Fruit fly (Drosophila melanogaster) whole organism, embryonic: ENCODE results near the gene sdt.

ENCODE experiments used
- Abd-B ChIP-seq: fragments of 200-800 bp; sonication (Bioruptor generic); optimal IDR thresholded peaks from 2 replicates; lab custom pipeline; 2018; ENCODE audit warnings: missing biosample characterization, mild to moderate bottlenecking, missing genetic modification characterization, moderate library complexity
- Aef1 ChIP-seq: fragments of 200-800 bp; sonication (Bioruptor generic); IDR thresholded peaks from 3 replicates; pipeline ENCODE4 v1.3.6; 2022; ENCODE audit warnings: missing biosample characterization, missing genetic modification characterization
- CG10321 ChIP-seq: fragments of 200-800 bp; sonication (Bioruptor generic); IDR thresholded peaks from 2 replicates; pipeline ENCODE4 v1.3.6; 2022; ENCODE audit warnings: missing biosample characterization, missing genetic modification characterization
- CG10565 ChIP-seq: fragments of 200-800 bp; sonication (Bioruptor generic); optimal IDR thresholded peaks from 3 replicates; lab custom pipeline; 2016; ENCODE audit warnings: missing biosample characterization, mild to moderate bottlenecking, missing genetic modification characterization
- CG11093 ChIP-seq: fragments of 200-800 bp; sonication (Bioruptor generic); IDR thresholded peaks from 3 replicates; pipeline ENCODE4 v1.3.6; 2022; ENCODE audit warnings: missing biosample characterization, missing genetic modification characterization
- CG12942 ChIP-seq: fragments of 200-800 bp; sonication (Bioruptor generic); optimal IDR thresholded peaks from 3 replicates; lab custom pipeline; 2016; ENCODE audit warnings: missing biosample characterization, missing genetic modification characterization
- CG15011 ChIP-seq: fragments of 200-800 bp; sonication (Bioruptor generic); optimal IDR thresholded peaks from 3 replicates; lab custom pipeline; 2018; ENCODE audit warnings: missing biosample characterization, mild to moderate bottlenecking, missing genetic modification characterization
- CG15073 ChIP-seq: fragments of 200-800 bp; sonication (Bioruptor generic); optimal IDR thresholded peaks from 2 replicates; lab custom pipeline; 2016; ENCODE audit warnings: missing biosample characterization, missing genetic modification characterization
- CG2129 ChIP-seq: fragments of 200-800 bp; sonication (Bioruptor generic); IDR thresholded peaks from 2 replicates; pipeline ENCODE4 v1.3.6; 2022; ENCODE audit warnings: missing biosample characterization, missing genetic modification characterization; ENCODE audit not compliant: partially characterized antibody
- CG2199 ChIP-seq: fragments of 200-800 bp; sonication (Bioruptor generic); IDR thresholded peaks from 3 replicates; pipeline ENCODE4 v1.3.6; 2022; ENCODE audit warnings: missing biosample characterization, missing genetic modification characterization
- CG31224 ChIP-seq: fragments of 200-800 bp; sonication (Bioruptor generic); IDR thresholded peaks from 2 replicates; pipeline ENCODE4 v1.3.6; 2022; ENCODE audit warnings: missing biosample characterization, missing genetic modification characterization
- CG4404 ChIP-seq: fragments of 200-800 bp; sonication (Bioruptor generic); IDR thresholded peaks from 2 replicates; pipeline ENCODE4 v1.3.6; 2022; ENCODE audit warnings: missing biosample characterization, missing genetic modification characterization
- CG6854 ChIP-seq: fragments of 200-800 bp; sonication (Bioruptor generic); optimal IDR thresholded peaks from 3 replicates; lab custom pipeline; 2017; ENCODE audit warnings: missing biosample characterization, mild to moderate bottlenecking, missing genetic modification characterization
- Doc3 ChIP-seq: fragments of 200-800 bp; sonication (Bioruptor generic); IDR thresholded peaks from 3 replicates; pipeline ENCODE4 v1.3.6; 2022; ENCODE audit warnings: missing biosample characterization, missing genetic modification characterization; ENCODE audit not compliant: partially characterized antibody
- Dp ChIP-seq: fragments of 200-800 bp; sonication (Bioruptor generic); optimal IDR thresholded peaks from 2 replicates; lab custom pipeline; 2018; ENCODE audit warnings: missing biosample characterization, mild to moderate bottlenecking, missing genetic modification characterization, moderate library complexity
- Ets97D ChIP-seq: fragments of 200-800 bp; sonication (Bioruptor generic); optimal IDR thresholded peaks from 3 replicates; lab custom pipeline; 2016; ENCODE audit warnings: missing biosample characterization, missing genetic modification characterization
- Hmr ChIP-seq: fragments of 200-800 bp; sonication (Bioruptor generic); optimal IDR thresholded peaks from 3 replicates; lab custom pipeline; 2017; ENCODE audit warnings: mild to moderate bottlenecking, missing biosample characterization, missing genetic modification reagents, missing genetic modification characterization
- Hsf ChIP-seq: fragments of 200-800 bp; sonication (Bioruptor generic); optimal IDR thresholded peaks from 3 replicates; lab custom pipeline; 2016; ENCODE audit warnings: missing biosample characterization, missing genetic modification characterization
- Mad ChIP-seq: fragments of 200-800 bp; sonication (Bioruptor generic); optimal IDR thresholded peaks from 2 replicates; lab custom pipeline; 2016; ENCODE audit warnings: missing biosample characterization, missing genetic modification characterization
- Nf-YC ChIP-seq: fragments of 200-800 bp; optimal IDR thresholded peaks from 3 replicates; lab custom pipeline; 2019; ENCODE audit warnings: missing biosample characterization, mild to moderate bottlenecking, missing genetic modification characterization, moderate library complexity
- NfI ChIP-seq: fragments of 200-800 bp; sonication (Bioruptor generic); optimal IDR thresholded peaks from 3 replicates; lab custom pipeline; 2018; ENCODE audit warnings: missing biosample characterization, mild to moderate bottlenecking, missing genetic modification characterization, moderate library complexity
- Oaz ChIP-seq: fragments of 200-800 bp; sonication (Bioruptor generic); IDR thresholded peaks from 2 replicates; pipeline ENCODE4 v1.3.6; 2022; ENCODE audit warnings: missing biosample characterization, missing genetic modification characterization
- Scr ChIP-seq: fragments of 200-800 bp; sonication (Bioruptor generic); IDR thresholded peaks from 2 replicates; pipeline ENCODE4 v1.3.6; 2022; ENCODE audit warnings: missing biosample characterization, missing genetic modification characterization; ENCODE audit not compliant: partially characterized antibody
- Xbp1 ChIP-seq: fragments of 200-800 bp; sonication (Bioruptor generic); optimal IDR thresholded peaks from 3 replicates; lab custom pipeline; 2016; ENCODE audit warnings: missing biosample characterization, mild to moderate bottlenecking, missing genetic modification characterization
- cad ChIP-seq: fragments of >200 bp; optimal IDR thresholded peaks from 2 replicates; lab custom pipeline; 2017; ENCODE audit warnings: missing biosample characterization, missing genetic modification characterization
- croc ChIP-seq: fragments of 200-800 bp; sonication (Bioruptor generic); conservative IDR thresholded peaks from 3 replicates; pipeline ENCODE4 v1.3.6; 2022; ENCODE audit warnings: missing biosample characterization, missing genetic modification characterization
- cwo ChIP-seq: fragments of 200-800 bp; sonication (Bioruptor generic); optimal IDR thresholded peaks from 3 replicates; lab custom pipeline; 2017; ENCODE audit warnings: missing biosample characterization, missing genetic modification characterization, mild to moderate bottlenecking, moderate library complexity, missing genetic modification reagents
- dati ChIP-seq: fragments of 200-800 bp; sonication (Bioruptor generic); IDR thresholded peaks from 2 replicates; pipeline ENCODE4 v1.3.6; 2022; ENCODE audit warnings: missing biosample characterization, missing genetic modification characterization
- dm ChIP-seq: fragments of 200-800 bp; sonication (Bioruptor generic); optimal IDR thresholded peaks from 3 replicates; lab custom pipeline; 2016; ENCODE audit warnings: missing biosample characterization, missing genetic modification characterization
- fd3F ChIP-seq: fragments of 200-800 bp; sonication (Bioruptor generic); optimal IDR thresholded peaks from 2 replicates; lab custom pipeline; 2018; ENCODE audit warnings: missing biosample characterization, mild to moderate bottlenecking, missing genetic modification characterization, moderate library complexity
- gfzf ChIP-seq: fragments of 200-800 bp; sonication (Bioruptor generic); optimal IDR thresholded peaks from 2 replicates; lab custom pipeline; 2016; ENCODE audit warnings: missing biosample characterization, mild to moderate bottlenecking, missing genetic modification characterization, moderate library complexity
- ind ChIP-seq: fragments of 200-800 bp; sonication (Bioruptor generic); optimal IDR thresholded peaks from 3 replicates; lab custom pipeline; 2016; ENCODE audit warnings: missing biosample characterization, missing genetic modification characterization
- lab ChIP-seq: fragments of 200-800 bp; sonication (Bioruptor generic); optimal IDR thresholded peaks from 3 replicates; lab custom pipeline; 2017; ENCODE audit warnings: missing biosample characterization, missing genetic modification characterization, mild to moderate bottlenecking, moderate library complexity, missing genetic modification reagents
- phol ChIP-seq: fragments of 200-800 bp; sonication (Bioruptor generic); optimal IDR thresholded peaks from 3 replicates; lab custom pipeline; 2018; ENCODE audit warnings: missing biosample characterization, mild to moderate bottlenecking, missing genetic modification characterization, moderate library complexity
- pita ChIP-seq: fragments of 200-800 bp; sonication (Bioruptor generic); optimal IDR thresholded peaks from 2 replicates; lab custom pipeline; 2017; ENCODE audit warnings: missing biosample characterization, mild to moderate bottlenecking, missing genetic modification characterization
- prd ChIP-seq, 3 experiments: fragments of >200 bp in 2 of 3; fragments of 200-800 bp in 1 of 3; sonication (Bioruptor generic) in 1 of 3; optimal IDR thresholded peaks in 2 of 3; IDR thresholded peaks in 1 of 3; 2 replicates in 2 of 3; 3 replicates in 1 of 3; pipeline versions ENCODE4 v1.3.6 to Lab custom; 2017 to 2022; ENCODE audit warnings: missing biosample characterization in 1 of 3, missing genetic modification characterization in 1 of 3
- pum ChIP-seq: fragments of 200-800 bp; sonication (Bioruptor generic); optimal IDR thresholded peaks from 2 replicates; lab custom pipeline; 2016; ENCODE audit warnings: missing biosample characterization, missing genetic modification characterization
- pzg ChIP-seq: fragments of 200-800 bp; sonication (Bioruptor generic); optimal IDR thresholded peaks from 3 replicates; lab custom pipeline; 2018; ENCODE audit warnings: missing biosample characterization, mild to moderate bottlenecking, missing genetic modification characterization, moderate library complexity
- sc ChIP-seq, 3 experiments: fragments of >200 bp in 2 of 3; fragments of 200-800 bp in 1 of 3; sonication (Bioruptor generic) in 1 of 3; optimal IDR thresholded peaks; 2 replicates in 2 of 3; 3 replicates in 1 of 3; lab custom pipeline; 2017; ENCODE audit warnings: mild to moderate bottlenecking in 1 of 3, missing biosample characterization in 1 of 3, missing genetic modification characterization in 1 of 3, missing genetic modification reagents in 1 of 3
- schlank ChIP-seq: fragments of 200-800 bp; sonication (Bioruptor generic); optimal IDR thresholded peaks from 2 replicates; lab custom pipeline; 2018; ENCODE audit warnings: missing biosample characterization, mild to moderate bottlenecking, missing genetic modification characterization
- so ChIP-seq: fragments of 200-800 bp; sonication (Bioruptor generic); IDR thresholded peaks from 3 replicates; pipeline ENCODE4 v1.3.6; 2022; ENCODE audit warnings: missing biosample characterization, missing genetic modification characterization
- sr ChIP-seq: fragments of 200-800 bp; sonication (Bioruptor generic); IDR thresholded peaks from 3 replicates; pipeline ENCODE4 v1.3.6; 2022; ENCODE audit warnings: missing biosample characterization, missing genetic modification characterization
- tin ChIP-seq: fragments of 200-800 bp; sonication (Bioruptor generic); optimal IDR thresholded peaks from 3 replicates; lab custom pipeline; 2016; ENCODE audit warnings: missing biosample characterization, missing genetic modification characterization
- tio ChIP-seq: fragments of 200-800 bp; sonication (Bioruptor generic); optimal IDR thresholded peaks from 2 replicates; lab custom pipeline; 2017; ENCODE audit warnings: missing biosample characterization, missing genetic modification characterization, inconsistent platforms
- toy ChIP-seq: fragments of 200-800 bp; sonication (Bioruptor generic); IDR thresholded peaks from 2 replicates; pipeline ENCODE4 v1.3.6; 2022; ENCODE audit warnings: missing biosample characterization, missing genetic modification characterization
- tup ChIP-seq: fragments of 200-800 bp; sonication (Bioruptor generic); optimal IDR thresholded peaks from 2 replicates; lab custom pipeline; 2016; ENCODE audit warnings: missing biosample characterization, mild to moderate bottlenecking, missing genetic modification characterization, moderate library complexity
- vfl ChIP-seq: fragments of 200-800 bp; sonication (Bioruptor generic); optimal IDR thresholded peaks from 2 replicates; lab custom pipeline; 2016; ENCODE audit warnings: missing biosample characterization, missing genetic modification characterization
- yki ChIP-seq: fragments of >200 bp; optimal IDR thresholded peaks from 3 replicates; lab custom pipeline; 2018
- zen ChIP-seq: fragments of 200-800 bp; sonication (Bioruptor generic); optimal IDR thresholded peaks from 3 replicates; lab custom pipeline; 2018; ENCODE audit warnings: missing biosample characterization, mild to moderate bottlenecking, missing genetic modification characterization, moderate library complexity
- zfh2 ChIP-seq: fragments of 200-800 bp; sonication (Bioruptor generic); optimal IDR thresholded peaks from 2 replicates; lab custom pipeline; 2016; ENCODE audit warnings: missing biosample characterization, missing genetic modification characterization

sdt gene

dm6 chrX:8143537-8143936, 34.8 kb upstream of the sdt start, which contains the start of gene CG17982 (continued):
- TF ChIP-seq pita (GFP tag; lab: Kevin White, UChicago) (no peak), CG10321 (GFP tag; lab: Robert Waterston, UW) (no peak), zen (peak; percentile 65), pzg (GFP tag; lab: Kevin White, UChicago) (peak; percentile 47), sr (GFP tag; lab: Robert Waterston, UW) (no peak), gfzf (peak; percentile 46), ind (GFP tag; lab: Kevin White, UChicago) (peak; percentile 84), Abd-B (peak; percentile 58), Doc3 (GFP tag; lab: Robert Waterston, UW) (no peak), tio (GFP tag; lab: Kevin White, UChicago) (no peak), cad (no peak), CG12942 (GFP tag; lab: Kevin White, UChicago) (peak; percentile 80), vfl (GFP tag; lab: Kevin White, UChicago) (peak; percentile 80), Oaz (GFP tag; lab: Robert Waterston, UW) (peak; percentile 53; the same call in 1 of the 2 replicates), NfI (GFP tag; lab: Kevin White, UChicago) (peak; percentile 88), tup (GFP tag; lab: Kevin White, UChicago) (peak; percentile 68), Mad (peak; percentile 81), dm (peak; percentile 61), toy (GFP tag; lab: Robert Waterston, UW) (0 out of 2 replicates have a peak, but pooled peaks have one; percentile 34), CG2199 (no peak), Aef1 (GFP tag; lab: Robert Waterston, UW) (peak; percentile 66), CG6854 (GFP tag; lab: Kevin White, UChicago) (peak; percentile 43), Dp (GFP tag; lab: Kevin White, UChicago) (peak; percentile 72), CG11093 (GFP tag; lab: Robert Waterston, UW) (peak; percentile 44; the same call in 1 of the 3 replicates), sc (optimal IDR thresholded peaks at IDR 0.05; lab: Kevin White, UChicago) (no peak), sc (GFP tag; optimal IDR thresholded peaks at IDR 0.05; lab: Kevin White, UChicago) (peak; percentile 18), zfh2 (GFP tag; lab: Kevin White, UChicago) (peak; percentile 88), CG15011 (GFP tag; lab: Kevin White, UChicago) (no peak), tin (GFP tag; lab: Kevin White, UChicago) (peak; percentile 84), pum (GFP tag; lab: Kevin White, UChicago) (peak; percentile 81), Ets97D (GFP tag; lab: Kevin White, UChicago) (peak; percentile 81), schlank (tag; lab: Kevin White, UChicago) (peak; percentile 61), Hmr (GFP tag; lab: Kevin White, UChicago) (no peak), prd (optimal IDR thresholded peaks at IDR 0.05; lab: Kevin White, UChicago) (no peak), prd (GFP tag; IDR thresholded peaks at IDR 0.05; lab: Robert Waterston, UW) (peak; percentile 81), Xbp1 (GFP tag; lab: Kevin White, UChicago) (peak; percentile 88), yki (lab: Kevin White, UChicago) (no peak), CG31224 (GFP tag; lab: Robert Waterston, UW) (peak; percentile 65), phol (peak; percentile 86), dati (GFP tag; lab: Robert Waterston, UW) (peak; percentile 32; the same call in 1 of the 2 replicates), CG10565 (GFP tag; lab: Kevin White, UChicago) (peak; percentile 19), croc (GFP tag; lab: Robert Waterston, UW) (peak; percentile 53), lab (peak; percentile 89), CG4404 (GFP tag; lab: Robert Waterston, UW) (peak; percentile 56; the same call in 1 of the 2 replicates), so (GFP tag; lab: Robert Waterston, UW) (peak; percentile 77; the same call in 2 of the 3 replicates), CG15073 (GFP tag; lab: Kevin White, UChicago) (peak; percentile 31), Nf-YC (peak; percentile 81), CG2129 (GFP tag; lab: Robert Waterston, UW) (no peak), fd3F (GFP tag; lab: Kevin White, UChicago) (peak; percentile 80), Hsf (GFP tag; lab: Kevin White, UChicago) (peak; percentile 88), Scr (GFP tag; lab: Robert Waterston, UW) (peak; percentile 40; the same call in 1 of the 2 replicates), cwo (GFP tag; lab: Kevin White, UChicago) (peak; percentile 71)
